Fruit fly (Drosophila melanogaster) whole organism, wandering third instar larva: ENCODE results near the gene Pax.

Source experiments
- Abd-B ChIP-seq: fragments of >200 bp; optimal IDR thresholded peaks from 2 replicates; lab custom pipeline; 2017; ENCODE audit warnings: missing biosample characterization, missing genetic modification characterization
- CG9705 ChIP-seq: fragments of 200-800 bp; sonication (Bioruptor generic); optimal IDR thresholded peaks from 2 replicates; lab custom pipeline; 2018; ENCODE audit warnings: missing biosample characterization, mild to moderate bottlenecking, missing genetic modification characterization
- Dif ChIP-seq: fragments of 200-275, 200-300 bp; sonication (Bioruptor generic); optimal IDR thresholded peaks from 2 replicates; lab custom pipeline; 2018; ENCODE audit warnings: missing biosample characterization, missing genetic modification characterization; ENCODE audit not compliant: partially characterized antibody
- HLH106 ChIP-seq: fragments of 200-800 bp; optimal IDR thresholded peaks from 3 replicates; lab custom pipeline; 2019; ENCODE audit warnings: missing biosample characterization, mild to moderate bottlenecking, missing genetic modification characterization, moderate library complexity
- Jra ChIP-seq: sonication (Bioruptor generic); optimal IDR thresholded peaks from 2 replicates; lab custom pipeline; 2016; ENCODE audit warnings: missing biosample characterization, missing genetic modification characterization
- Myc ChIP-seq: fragments of >200 bp; optimal IDR thresholded peaks from 2 replicates; lab custom pipeline; 2017
- Rel ChIP-seq, 2 experiments: fragments of 200-800 bp; sonication (Bioruptor generic) in 1 of 2; optimal IDR thresholded peaks; 2 replicates in 1 of 2; 3 replicates in 1 of 2; lab custom pipeline; 2016 to 2019; ENCODE audit warnings: mild to moderate bottlenecking in 2 of 2, missing biosample characterization in 2 of 2, missing genetic modification characterization in 2 of 2, moderate library complexity in 1 of 2
- dmrt93B ChIP-seq: fragments of 200-800 bp; sonication (Bioruptor generic); optimal IDR thresholded peaks from 2 replicates; lab custom pipeline; 2018; ENCODE audit warnings: missing biosample characterization, mild to moderate bottlenecking, missing genetic modification characterization
- fru ChIP-seq: fragments of 200-800 bp; sonication (Bioruptor generic); optimal IDR thresholded peaks from 3 replicates; lab custom pipeline; 2016; ENCODE audit warnings: missing biosample characterization, mild to moderate bottlenecking, missing genetic modification characterization
- pan ChIP-seq: fragments of >200 bp; optimal IDR thresholded peaks from 2 replicates; lab custom pipeline; 2017
- rgr ChIP-seq: fragments of 200-800 bp; sonication (Bioruptor generic); optimal IDR thresholded peaks from 3 replicates; lab custom pipeline; 2016; ENCODE audit warnings: missing biosample characterization, mild to moderate bottlenecking, missing genetic modification characterization
- sage ChIP-seq: fragments of 200-800 bp; sonication (Bioruptor generic); optimal IDR thresholded peaks from 2 replicates; lab custom pipeline; 2016; ENCODE audit warnings: missing biosample characterization, mild to moderate bottlenecking, missing genetic modification characterization
- usp ChIP-seq: fragments of >200 bp; optimal IDR thresholded peaks from 2 replicates; lab custom pipeline; 2017; ENCODE audit warnings: missing biosample characterization, missing genetic modification characterization

DNA sequence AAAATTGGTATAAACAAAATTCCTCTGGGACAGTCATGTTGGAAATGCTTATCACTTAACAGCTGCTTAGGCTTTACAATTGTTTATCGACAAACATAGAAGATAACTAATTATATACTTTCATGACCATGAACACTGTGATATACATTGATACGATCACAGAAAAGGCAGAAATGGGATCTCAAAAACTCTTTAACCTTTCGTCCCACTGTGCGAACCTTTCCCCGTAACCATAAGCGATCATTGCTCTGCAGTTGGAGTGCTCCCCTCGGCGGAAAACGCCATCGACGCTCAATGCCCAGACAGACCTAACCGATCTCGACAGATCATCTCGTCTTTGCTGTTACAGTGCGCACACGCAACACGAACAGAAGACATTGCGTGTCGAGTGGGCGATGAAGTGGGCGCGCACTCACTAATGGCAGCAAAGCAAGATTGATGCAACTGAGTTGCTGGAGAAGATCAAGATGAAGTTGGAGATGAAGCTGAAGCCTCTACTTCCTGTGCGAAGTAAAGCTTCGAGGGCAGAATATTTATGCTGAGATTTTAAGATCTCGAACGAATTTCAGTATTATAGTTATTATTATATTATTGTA, 2.0 kb downstream of the Pax start:
- TF ChIP-seq CG9705 (GFP tag; lab: Kevin White, UChicago): no peak
- TF ChIP-seq Rel (GFP tag; optimal IDR thresholded peaks at IDR 0.05; lab: Kevin White, UChicago): no peak
- TF ChIP-seq Rel (tag; optimal IDR thresholded peaks at IDR 0.05; lab: Kevin White, UChicago): no peak
- no peak for TF ChIP-seq sage (GFP tag; lab: Kevin White, UChicago)
- TF ChIP-seq pan (lab: Kevin White, UChicago): no peak
- TF ChIP-seq Abd-B: no peak
- no peak for TF ChIP-seq usp (GFP tag; lab: Kevin White, UChicago)
- no peak for TF ChIP-seq rgr (GFP tag; lab: Kevin White, UChicago)
- TF ChIP-seq HLH106 (tag; lab: Kevin White, UChicago): no peak
- TF ChIP-seq fru (GFP tag; lab: Kevin White, UChicago): no peak
- no peak for TF ChIP-seq Dif
- TF ChIP-seq dmrt93B (GFP tag; lab: Kevin White, UChicago): no peak
- TF ChIP-seq Jra: no peak
- no peak for TF ChIP-seq Myc
